Worm (Caenorhabditis elegans) whole organism, L4 larva: ENCODE results near the gene pde-4.

ENCODE experiments used
- F10B5.3 ChIP-seq: sonication (generic microtip); optimal IDR thresholded peaks from 2 replicates; lab custom pipeline; 2016; ENCODE audit warnings: mild to moderate bottlenecking, missing genetic modification characterization, missing compliant biosample characterization
- F26F4.8 ChIP-seq: fragments of 200-800 bp; sonication (Bioruptor generic); conservative IDR thresholded peaks from 2 replicates; pipeline ENCODE4 v1.3.6; 2022; ENCODE audit warnings: missing genetic modification characterization, missing compliant biosample characterization
- F44E2.7 ChIP-seq: fragments of 200-800 bp; sonication (Bioruptor generic); IDR thresholded peaks from 2 replicates; pipeline ENCODE4 v2.1.2; 2022; ENCODE audit warnings: missing genetic modification characterization, missing compliant biosample characterization
- R02D3.7 ChIP-seq: fragments of 150-350 bp; sonication (generic microtip); optimal IDR thresholded peaks from 3 replicates; lab custom pipeline; 2014; ENCODE audit warnings: missing biosample characterization, missing genetic modification characterization
- T20F7.1 ChIP-seq: fragments of 200-800 bp; sonication (Bioruptor generic); optimal IDR thresholded peaks from 2 replicates; lab custom pipeline; 2018; ENCODE audit warnings: mild to moderate bottlenecking, missing genetic modification characterization, missing compliant biosample characterization
- aha-1 ChIP-seq: fragments of 150-350 bp; peaks from one replicate; lab custom pipeline; 2014; ENCODE audit warnings: missing biosample characterization, missing genetic modification characterization
- ama-1 ChIP-seq: fragments of 150-350 bp; optimal IDR thresholded peaks from 2 replicates; lab custom pipeline; 2014; ENCODE audit warnings: inconsistent platforms, mixed read lengths
- arid-1 ChIP-seq: fragments of 200-800 bp; sonication (Bioruptor generic); conservative IDR thresholded peaks from 2 replicates; pipeline ENCODE4 v1.3.6; 2022; ENCODE audit warnings: missing genetic modification reagents, missing genetic modification characterization, missing compliant biosample characterization
- attf-4 ChIP-seq: sonication (generic microtip); optimal IDR thresholded peaks from 3 replicates; lab custom pipeline; 2017; ENCODE audit warnings: missing biosample characterization, missing genetic modification characterization
- ces-1 ChIP-seq: fragments of 150-350 bp; sonication (generic microtip); optimal IDR thresholded peaks from 4 replicates; lab custom pipeline; 2014; ENCODE audit warnings: missing biosample characterization, missing genetic modification reagents, missing genetic modification characterization
- cey-2 ChIP-seq: sonication (generic microtip); optimal IDR thresholded peaks from 3 replicates; lab custom pipeline; 2017; ENCODE audit warnings: missing genetic modification characterization, mild to moderate bottlenecking, missing compliant biosample characterization, antibody characterized with exemption, borderline replicate concordance; ENCODE audit not compliant: insufficient read depth
- ctbp-1 ChIP-seq: fragments of 200-800 bp; sonication (Bioruptor generic); IDR thresholded peaks from 2 replicates; pipeline ENCODE4 v1.3.6; 2022; ENCODE audit warnings: missing genetic modification reagents, missing genetic modification characterization, missing compliant biosample characterization
- dmd-6 ChIP-seq: fragments of 200-800 bp; sonication (Bioruptor generic); IDR thresholded peaks from 2 replicates; pipeline ENCODE4 v1.3.6; 2022; ENCODE audit warnings: missing genetic modification reagents, missing genetic modification characterization, missing compliant biosample characterization
- dpl-1 ChIP-seq: fragments of 150-350 bp; optimal IDR thresholded peaks from 2 replicates; lab custom pipeline; 2014; ENCODE audit warnings: missing biosample characterization, missing genetic modification reagents, missing genetic modification characterization
- fkh-10 ChIP-seq: fragments of 150-350 bp; optimal IDR thresholded peaks from 2 replicates; lab custom pipeline; 2014; ENCODE audit warnings: missing biosample characterization, missing genetic modification reagents, missing genetic modification characterization
- fos-1 ChIP-seq: fragments of 150-350 bp; optimal IDR thresholded peaks from 2 replicates; lab custom pipeline; 2014; ENCODE audit warnings: missing biosample characterization, missing genetic modification characterization
- hlh-11 ChIP-seq: fragments of 200-800 bp; sonication (Bioruptor generic); optimal IDR thresholded peaks from 2 replicates; lab custom pipeline; 2018; ENCODE audit warnings: mild to moderate bottlenecking, missing genetic modification characterization, missing compliant biosample characterization
- hlh-30 ChIP-seq: sonication (generic microtip); optimal IDR thresholded peaks from 2 replicates; lab custom pipeline; 2017; ENCODE audit warnings: antibody characterized with exemption, mild to moderate bottlenecking, missing genetic modification characterization, missing compliant biosample characterization; ENCODE audit not compliant: insufficient read depth
- lin-13 ChIP-seq: fragments of 150-350 bp; optimal IDR thresholded peaks from 2 replicates; lab custom pipeline; 2014; ENCODE audit warnings: missing biosample characterization, missing genetic modification reagents, missing genetic modification characterization
- lir-3 ChIP-seq: sonication (generic microtip); optimal IDR thresholded peaks from 2 replicates; lab custom pipeline; 2016; ENCODE audit warnings: mild to moderate bottlenecking, missing genetic modification characterization, missing compliant biosample characterization
- lsy-2 ChIP-seq, 2 experiments: fragments of 150-350 bp in 1 of 2; sonication (generic microtip) in 1 of 2; optimal IDR thresholded peaks; 2 replicates each; lab custom pipeline; 2014 to 2017; ENCODE audit warnings: missing biosample characterization in 2 of 2, missing genetic modification characterization in 2 of 2
- mdl-1 ChIP-seq, 2 experiments: fragments of 150-350 bp in 1 of 2; sonication (generic microtip) in 1 of 2; optimal IDR thresholded peaks; 2 replicates each; lab custom pipeline; 2014 to 2017; ENCODE audit warnings: missing biosample characterization in 2 of 2, missing genetic modification characterization in 2 of 2
- mxl-3 ChIP-seq: fragments of 200-800 bp; sonication (Bioruptor generic); optimal IDR thresholded peaks from 2 replicates; lab custom pipeline; 2018; ENCODE audit warnings: mild to moderate bottlenecking, missing genetic modification characterization, missing compliant biosample characterization
- nhr-10 ChIP-seq: fragments of 150-350 bp; optimal IDR thresholded peaks from 2 replicates; lab custom pipeline; 2014; ENCODE audit warnings: missing biosample characterization, missing genetic modification characterization
- nhr-111 ChIP-seq: fragments of 200-800 bp; sonication (Bioruptor generic); optimal IDR thresholded peaks from 2 replicates; lab custom pipeline; 2018; ENCODE audit warnings: mild to moderate bottlenecking, missing genetic modification characterization, missing compliant biosample characterization
- nhr-28 ChIP-seq: fragments of 150-350 bp; optimal IDR thresholded peaks from 2 replicates; lab custom pipeline; 2014; ENCODE audit warnings: missing biosample characterization, missing genetic modification characterization
- nhr-42 ChIP-seq: fragments of 200-800 bp; sonication (Bioruptor generic); IDR thresholded peaks from 2 replicates; pipeline ENCODE4 v1.3.6; 2022; ENCODE audit warnings: missing genetic modification characterization, missing compliant biosample characterization
- nhr-48 ChIP-seq: sonication (generic microtip); optimal IDR thresholded peaks from 2 replicates; lab custom pipeline; 2016; ENCODE audit warnings: mild to moderate bottlenecking, missing genetic modification characterization, missing compliant biosample characterization
- php-3 ChIP-seq: fragments of 200-800 bp; sonication (Bioruptor generic); IDR thresholded peaks from 2 replicates; pipeline ENCODE4 v1.3.6; 2022; ENCODE audit warnings: missing genetic modification reagents, missing genetic modification characterization, missing compliant biosample characterization
- saeg-2 ChIP-seq: fragments of 200-800 bp; sonication (Bioruptor generic); IDR thresholded peaks from 2 replicates; pipeline ENCODE4 v1.3.6; 2022; ENCODE audit warnings: missing genetic modification reagents, missing genetic modification characterization, missing compliant biosample characterization
- set-16 ChIP-seq: fragments of 200-800 bp; sonication (Bioruptor generic); IDR thresholded peaks from 2 replicates; pipeline ENCODE4 v1.3.6; 2022; ENCODE audit warnings: missing genetic modification reagents, missing genetic modification characterization, missing compliant biosample characterization
- skn-1 ChIP-seq: fragments of 150-350 bp; optimal IDR thresholded peaks from 2 replicates; lab custom pipeline; 2014; ENCODE audit warnings: missing biosample characterization, missing genetic modification characterization
- tag-97 ChIP-seq: fragments of 200-800 bp; sonication (Bioruptor generic); IDR thresholded peaks from 2 replicates; pipeline ENCODE4 v1.3.6; 2022; ENCODE audit warnings: missing genetic modification characterization, missing compliant biosample characterization

The pde-4 gene

DNA sequence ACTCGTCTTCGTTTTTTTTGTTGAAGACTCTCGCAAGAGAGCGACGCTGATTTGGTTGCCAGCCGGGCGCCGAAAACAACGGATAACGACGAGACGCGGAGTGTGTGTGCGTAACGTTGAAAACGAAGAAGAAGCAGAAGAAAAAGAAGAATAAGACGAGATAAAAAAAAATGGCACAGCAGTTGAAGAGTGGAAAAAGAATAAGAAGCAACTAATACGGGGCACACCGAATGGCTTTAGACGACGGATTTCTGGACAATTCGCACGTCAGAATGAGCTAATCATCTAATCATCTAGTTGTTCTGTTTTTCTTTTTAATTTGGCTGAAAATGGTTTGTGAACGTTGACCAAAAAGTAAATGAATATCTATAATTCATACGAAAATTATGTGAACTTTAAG lies 14.1 kb downstream of the pde-4 start:
- TF ChIP-seq aha-1 (tag; lab: Kevin White, UChicago): peak; percentile 64
- no peak for TF ChIP-seq nhr-42

- TF ChIP-seq set-16 (GFP tag; lab: Robert Waterston, UW) (peak; percentile 57), hlh-30 (tag; lab: Kevin White, UChicago) (peak; percentile 43), aha-1 (tag; lab: Kevin White, UChicago) (peak; percentile 11), F10B5.3 (tag; lab: Kevin White, UChicago) (no peak), F26F4.8 (GFP tag; lab: Robert Waterston, UW) (0 out of 2 replicates have a peak, but pooled peaks have one; percentile 20), R02D3.7 (tag; lab: Kevin White, UChicago) (no peak), T20F7.1 (GFP tag; lab: Kevin White, UChicago) (no peak), F44E2.7 (GFP tag; lab: Robert Waterston, UW) (0 out of 2 replicates have a peak, but pooled peaks have one; percentile 76), mxl-3 (GFP tag; lab: Kevin White, UChicago) (no peak), php-3 (GFP tag; lab: Robert Waterston, UW) (0 out of 2 replicates have a peak, but pooled peaks have one; percentile 13)
Measured at ce11 chrII:7635296-7635695, 15.8 kb downstream of the pde-4 start.

DNA sequence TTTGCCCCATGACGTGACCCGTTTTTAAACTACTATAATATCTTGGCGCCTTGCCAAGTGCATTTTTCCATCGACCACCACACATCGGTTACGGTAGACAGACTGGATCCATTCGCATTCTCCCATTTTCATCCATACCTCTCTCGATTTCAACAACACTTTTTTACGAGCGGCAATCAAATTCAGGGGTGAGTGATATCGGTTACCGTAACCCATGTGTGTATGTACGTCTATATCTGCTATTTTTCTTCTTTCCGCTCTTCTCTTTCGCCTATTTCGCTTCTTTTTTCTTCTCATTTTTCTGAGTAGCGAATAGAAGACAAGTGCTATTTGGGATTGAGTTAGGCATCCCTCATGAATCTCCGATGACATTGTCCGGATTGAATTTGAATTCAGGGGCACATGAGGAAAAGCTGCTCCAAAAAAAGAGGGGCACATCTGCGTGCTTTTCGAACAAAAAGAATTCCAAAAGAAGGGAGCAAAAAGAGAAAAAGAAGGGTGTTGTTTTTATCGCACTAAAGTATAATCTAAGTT lies 19.3 kb downstream of the pde-4 start:
- TF ChIP-seq lsy-2 (tag; optimal IDR thresholded peaks at IDR 0.05; lab: Kevin White, UChicago) (peak in 1 of 2 experiments; percentile 62), fkh-10 (GFP tag; lab: Kevin White, UChicago) (peak; percentile 79), T20F7.1 (GFP tag; lab: Kevin White, UChicago) (no peak)

DNA sequence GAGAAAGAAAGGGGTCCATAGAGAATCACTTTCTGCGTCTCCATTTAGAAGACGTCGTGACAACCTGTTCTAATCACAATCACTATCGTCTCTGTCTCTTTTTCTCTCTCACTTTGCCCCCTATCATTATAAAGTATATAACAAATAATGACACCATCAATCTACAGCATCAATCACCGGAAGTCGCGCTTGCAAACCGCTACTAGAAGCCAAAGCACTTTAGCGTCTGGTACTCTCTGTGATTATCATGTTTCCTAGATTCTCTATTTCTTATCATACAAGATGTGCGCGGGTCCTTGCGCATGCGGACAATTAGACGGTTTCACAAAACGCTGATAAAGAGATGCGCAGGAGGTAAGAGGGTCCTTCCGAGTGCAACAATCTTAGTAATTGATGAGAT lies 19.9 kb downstream of the pde-4 start:
- TF ChIP-seq fos-1 (tag; lab: Kevin White, UChicago) (no peak), nhr-111 (GFP tag; lab: Kevin White, UChicago) (no peak), nhr-48 (tag; lab: Kevin White, UChicago) (peak; percentile 62), dpl-1 (GFP tag; lab: Kevin White, UChicago) (no peak), F26F4.8 (GFP tag; lab: Robert Waterston, UW) (no peak), ces-1 (GFP tag; lab: Kevin White, UChicago) (no peak), nhr-10 (peak; percentile 61), F10B5.3 (tag; lab: Kevin White, UChicago) (no peak), saeg-2 (GFP tag; lab: Robert Waterston, UW) (no peak), attf-4 (no peak), mdl-1 (tag; optimal IDR thresholded peaks at IDR 0.05; lab: Kevin White, UChicago) (peak; percentile 3 to 70), cey-2 (peak; percentile 69), arid-1 (no peak), tag-97 (no peak), hlh-11 (tag; lab: Kevin White, UChicago) (peak; percentile 12), nhr-28 (peak; percentile 33), skn-1 (tag; lab: Kevin White, UChicago) (no peak), mxl-3 (GFP tag; lab: Kevin White, UChicago) (peak; percentile 41), dmd-6 (GFP tag; lab: Robert Waterston, UW) (peak; percentile 23; the same call in 1 of the 2 replicates), lir-3 (tag; lab: Kevin White, UChicago) (no peak), ctbp-1 (0 out of 2 replicates have a peak, but pooled peaks have one; percentile 14), lin-13 (GFP tag; lab: Kevin White, UChicago) (no peak)
- TF ChIP-seq, all 104 proteins: peak for 9

DNA sequence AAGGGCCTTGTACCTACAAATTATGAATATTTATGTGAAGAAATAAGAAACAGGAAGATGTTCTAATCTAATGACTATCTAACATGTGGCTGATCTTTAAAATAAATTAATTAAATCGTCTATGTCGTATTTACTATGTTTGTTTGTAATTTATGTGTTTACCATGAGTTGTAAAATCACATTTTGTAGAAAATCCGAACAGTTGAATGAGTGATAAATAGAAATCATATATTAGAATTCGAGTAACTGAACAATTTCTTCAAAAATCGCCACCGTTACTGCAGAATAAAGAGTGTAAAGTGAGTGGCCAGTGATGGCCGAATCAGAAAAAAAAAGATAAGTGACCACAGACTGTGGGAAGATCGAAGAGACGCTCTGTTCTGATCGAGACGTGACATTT lies 21.0 kb downstream of the pde-4 start:
- TF ChIP-seq tag-97 (no peak), ama-1 (lab: Kevin White, UChicago) (no peak), aha-1 (tag; lab: Kevin White, UChicago) (peak; percentile 93)
